Worm (Caenorhabditis elegans): ENCODE measurements around the gene Y50D4C.3.

ce11 chrV:982281-982756 is 37.3 kb upstream of the Y50D4C.3 start, which contains the start of the genes Y50D4C.12 and unc-34:
- TF ChIP-seq him-1 (tag; optimal IDR thresholded peaks at IDR 0.05) = no peak
- no peak for TF ChIP-seq dao-5 (tag; optimal IDR thresholded peaks at IDR 0.05)

Measured in whole organism, L4/young adult.